Fruit fly (Drosophila melanogaster) whole organism, prepupa: ENCODE data around the gene UQCR-6.4L.

Experiments used
- CG10631 ChIP-seq: fragments of 200-800 bp; sonication (Bioruptor generic); optimal IDR thresholded peaks from 2 replicates; lab custom pipeline; 2016; ENCODE audit warnings: missing biosample characterization, missing genetic modification characterization
- CG34406 ChIP-seq: fragments of 200-800 bp; sonication (Bioruptor generic); optimal IDR thresholded peaks from 3 replicates; lab custom pipeline; 2016; ENCODE audit warnings: missing biosample characterization, missing genetic modification characterization
- CG6808 ChIP-seq: fragments of 200-800 bp; sonication (Bioruptor generic); optimal IDR thresholded peaks from 3 replicates; lab custom pipeline; 2017; ENCODE audit warnings: missing biosample characterization, missing genetic modification characterization, mild to moderate bottlenecking, moderate library complexity, missing genetic modification reagents
- Gug ChIP-seq: fragments of 200-800 bp; sonication (Bioruptor generic); IDR thresholded peaks from 2 replicates; pipeline ENCODE4 v1.3.6; 2022; ENCODE audit warnings: missing biosample characterization, missing genetic modification characterization
- Hr4 ChIP-seq: fragments of 200-800 bp; sonication (Bioruptor generic); optimal IDR thresholded peaks from 3 replicates; lab custom pipeline; 2016; ENCODE audit warnings: missing biosample characterization, missing genetic modification characterization
- fkh ChIP-seq: fragments of 200-800 bp; sonication (Bioruptor generic); optimal IDR thresholded peaks from 3 replicates; lab custom pipeline; 2017; ENCODE audit warnings: missing biosample characterization, mild to moderate bottlenecking, missing genetic modification characterization, moderate library complexity
- topi ChIP-seq: fragments of 200-800 bp; sonication (Bioruptor generic); optimal IDR thresholded peaks from 3 replicates; lab custom pipeline; 2016; ENCODE audit warnings: missing biosample characterization, missing genetic modification characterization

DNA sequence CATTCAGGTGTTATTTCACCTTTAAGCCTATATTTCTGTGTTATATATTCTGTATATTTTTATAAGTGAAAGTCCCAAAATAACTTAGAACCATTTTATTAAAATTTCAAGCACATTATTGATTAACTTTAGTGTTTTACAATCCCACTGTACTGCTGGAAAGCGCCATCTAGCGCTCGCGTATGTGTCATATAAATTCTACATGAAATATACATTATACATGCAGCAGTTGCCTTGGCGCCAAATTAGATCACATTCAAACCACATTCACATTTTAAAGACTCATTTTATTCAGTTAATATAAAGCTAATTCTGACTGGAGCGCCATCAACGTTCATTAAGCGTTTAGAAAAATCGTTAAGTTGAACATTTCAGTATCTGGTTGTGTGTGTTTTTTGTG is 3.2 kb upstream of the UQCR-6.4L start:
- no peak for TF ChIP-seq CG6808 (GFP tag; lab: Kevin White, UChicago)
- TF ChIP-seq topi (GFP tag; lab: Kevin White, UChicago) = no peak
- TF ChIP-seq fkh (GFP tag; lab: Kevin White, UChicago) = no peak
- no peak for TF ChIP-seq CG10631 (GFP tag; lab: Kevin White, UChicago)
- no peak for TF ChIP-seq CG34406 (GFP tag; lab: Kevin White, UChicago)
- no peak for TF ChIP-seq Gug (GFP tag; lab: Robert Waterston, UW)
- TF ChIP-seq Hr4 (GFP tag; lab: Kevin White, UChicago) = no peak
